Worm (Caenorhabditis elegans): ENCODE results near the gene Y66D12A.24.

Y66D12A.24 gene

ce11 chrIII:11510120-11510519 lies 13.5 kb downstream of the Y66D12A.24 start:
- no peak for TF ChIP-seq lir-3 (tag; optimal IDR thresholded peaks at IDR 0.05)
- TF ChIP-seq F10B5.3 (tag; optimal IDR thresholded peaks at IDR 0.05): no peak
- TF ChIP-seq dmd-8 (GFP tag; IDR thresholded peaks at IDR 0.05): no peak
- no peak for TF ChIP-seq snpc-4 (tag; optimal IDR thresholded peaks at IDR 0.05)

- TF ChIP-seq set-16 (GFP tag; IDR thresholded peaks at IDR 0.05): peak; percentile 91
- 0 out of 2 replicates have a peak, but pooled peaks have one; percentile 18 for TF ChIP-seq egl-43 (GFP tag; IDR thresholded peaks at IDR 0.05)
- no peak for TF ChIP-seq madf-5 (GFP tag; IDR thresholded peaks at IDR 0.05)
These were observed 14.2 kb downstream of the Y66D12A.24 start for ce11 chrIII:11510826-11511225.

- no peak for TF ChIP-seq nhr-28 (tag; optimal IDR thresholded peaks at IDR 0.05)
- no peak for TF ChIP-seq jun-1 (tag; optimal IDR thresholded peaks at IDR 0.05)
- no peak for TF ChIP-seq dpl-1 (GFP tag; optimal IDR thresholded peaks at IDR 0.05)
- no peak for TF ChIP-seq nhr-6 (tag; optimal IDR thresholded peaks at IDR 0.05)
- no peak for TF ChIP-seq lsy-2 (tag; optimal IDR thresholded peaks at IDR 0.05)
- no peak for TF ChIP-seq mdl-1 (tag; optimal IDR thresholded peaks at IDR 0.05)
- no peak for TF ChIP-seq T20F7.1 (GFP tag; optimal IDR thresholded peaks at IDR 0.05)
These were observed 26.9 kb downstream of the Y66D12A.24 start, which contains the start of the genes Y66D12A.16 and such-1 for ce11 chrIII:11523504-11524025. Gene Y66D12A.16, plus strand, starts transcription at chrIII:11523554. Gene such-1, minus strand, starts transcription at chrIII:11523759.

- TF ChIP-seq lin-38 (GFP tag; IDR thresholded peaks at IDR 0.05) (peak; percentile 61), ceh-44 (GFP tag; IDR thresholded peaks at IDR 0.05) (no peak), F49E8.2 (tag; optimal IDR thresholded peaks at IDR 0.05; ENCODE audit: borderline replicate concordance) (peak; percentile 70), unc-130 (GFP tag; optimal IDR thresholded peaks at IDR 0.05) (peak; percentile 23), fos-1 (tag; optimal IDR thresholded peaks at IDR 0.05) (no peak), Y48G9A.11 (GFP tag; IDR thresholded peaks at IDR 0.05) (peak; percentile 41; the same call in 1 of the 2 replicates)
These were observed 27.4 kb downstream of the Y66D12A.24 start for ce11 chrIII:11524073-11524472.

ce11 chrIII:11526396-11526795 lies 29.7 kb downstream of the Y66D12A.24 start, which contains the start of gene xpb-1:
Gene xpb-1, plus strand, starts transcription at chrIII:11526657.
- TF ChIP-seq madf-5 (GFP tag; IDR thresholded peaks at IDR 0.05) (no peak), dpl-1 (GFP tag; optimal IDR thresholded peaks at IDR 0.05) (peak; percentile 36), pha-4 (GFP tag; IDR thresholded peaks at IDR 0.05) (no peak), pha-4 (tag; optimal IDR thresholded peaks at IDR 0.05) (no peak), cey-2 (tag; optimal IDR thresholded peaks at IDR 0.05; ENCODE audit: borderline replicate concordance, insufficient read depth) (no peak), lin-38 (GFP tag; IDR thresholded peaks at IDR 0.05) (peak; percentile 35; the same call in 1 of the 2 replicates), lsy-2 (tag; optimal IDR thresholded peaks at IDR 0.05) (peak in 1 of 2 experiments; percentile 22), sdz-12 (GFP tag; optimal IDR thresholded peaks at IDR 0.05) (no peak), nhr-6 (tag; optimal IDR thresholded peaks at IDR 0.05) (no peak), mes-2 (tag; optimal IDR thresholded peaks at IDR 0.05; ENCODE audit: poor library complexity, severe bottlenecking) (peak; percentile 41)

ce11 chrIII:11534624-11535079 lies 38.0 kb downstream of the Y66D12A.24 start, which contains the start of gene nrps-1:
Gene nrps-1, plus strand, starts transcription at chrIII:11534674.
- no peak for TF ChIP-seq lin-38 (GFP tag; IDR thresholded peaks at IDR 0.05)
- TF ChIP-seq php-3 (GFP tag; IDR thresholded peaks at IDR 0.05): 0 out of 2 replicates have a peak, but pooled peaks have one; percentile 12
- TF ChIP-seq snpc-1.2 (GFP tag; IDR thresholded peaks at IDR 0.05): no peak

ce11 chrIII:11535453-11535852 lies 38.8 kb downstream of the Y66D12A.24 start:
- TF ChIP-seq egl-27 (tag; optimal IDR thresholded peaks at IDR 0.05) (no peak), madf-9 (GFP tag; conservative IDR thresholded peaks at IDR 0.05) (0 out of 2 replicates have a peak, but pooled peaks have one; percentile 5), ceh-28 (tag; optimal IDR thresholded peaks at IDR 0.05) (peak; percentile 73), ceh-20 (GFP tag; IDR thresholded peaks at IDR 0.05) (no peak)
